Worm (Caenorhabditis elegans) whole organism, L2 larva: ENCODE measurements around the gene F28H6.6.

ENCODE experiments used
- C34F6.9 ChIP-seq: fragments of 150-350 bp; optimal IDR thresholded peaks from 2 replicates; lab custom pipeline; 2014; ENCODE audit warnings: missing biosample characterization, missing genetic modification characterization
- F13H6.1 ChIP-seq: sonication (generic microtip); optimal IDR thresholded peaks from 2 replicates; lab custom pipeline; 2016; ENCODE audit warnings: missing genetic modification characterization, missing compliant biosample characterization
- R02D3.7 ChIP-seq: fragments of 150-350 bp; optimal IDR thresholded peaks from 2 replicates; lab custom pipeline; 2014; ENCODE audit warnings: missing biosample characterization, missing genetic modification characterization
- Y55F3AM.14 ChIP-seq: fragments of 200-800 bp; sonication (Bioruptor generic); optimal IDR thresholded peaks from 2 replicates; lab custom pipeline; 2018; ENCODE audit warnings: mild to moderate bottlenecking, missing genetic modification characterization, missing compliant biosample characterization
- ZK546.5 ChIP-seq: sonication (generic microtip); optimal IDR thresholded peaks from 2 replicates; lab custom pipeline; 2017; ENCODE audit warnings: missing biosample characterization, missing genetic modification characterization
- blmp-1 ChIP-seq: sonication (generic microtip); optimal IDR thresholded peaks from 2 replicates; lab custom pipeline; 2017; ENCODE audit warnings: missing genetic modification characterization, mild to moderate bottlenecking, missing compliant biosample characterization, antibody characterized with exemption, moderate library complexity; ENCODE audit not compliant: insufficient read depth
- ceh-16 ChIP-seq: fragments of 150-350 bp; optimal IDR thresholded peaks from 2 replicates; lab custom pipeline; 2014; ENCODE audit warnings: missing biosample characterization, missing genetic modification characterization
- ceh-82 ChIP-seq: fragments of 150-350 bp; optimal IDR thresholded peaks from 2 replicates; lab custom pipeline; 2014; ENCODE audit warnings: missing biosample characterization, missing genetic modification characterization
- crh-2 ChIP-seq: sonication (generic microtip); optimal IDR thresholded peaks from 2 replicates; lab custom pipeline; 2017; ENCODE audit warnings: missing biosample characterization, missing genetic modification characterization
- dmd-4 ChIP-seq: sonication (generic microtip); optimal IDR thresholded peaks from 2 replicates; lab custom pipeline; 2017; ENCODE audit warnings: missing biosample characterization, missing genetic modification characterization
- egl-27 ChIP-seq: sonication (generic microtip); optimal IDR thresholded peaks from 3 replicates; lab custom pipeline; 2017; ENCODE audit warnings: missing biosample characterization, missing genetic modification reagents, missing genetic modification characterization
- elt-3 ChIP-seq: sonication (generic microtip); optimal IDR thresholded peaks from 2 replicates; lab custom pipeline; 2017; ENCODE audit warnings: missing biosample characterization, missing genetic modification characterization
- fos-1 ChIP-seq: fragments of 150-350 bp; optimal IDR thresholded peaks from 2 replicates; lab custom pipeline; 2014; ENCODE audit warnings: missing biosample characterization, missing genetic modification characterization
- gmeb-1 ChIP-seq: fragments of 150-350 bp; optimal IDR thresholded peaks from 2 replicates; lab custom pipeline; 2014; ENCODE audit warnings: missing biosample characterization, missing genetic modification characterization
- lin-11 ChIP-seq: fragments of 150-350 bp; sonication (generic microtip); optimal IDR thresholded peaks from 2 replicates; lab custom pipeline; 2014; ENCODE audit warnings: missing biosample characterization, missing genetic modification characterization, inconsistent platforms, mixed read lengths
- lin-13 ChIP-seq: fragments of 150-350 bp; optimal IDR thresholded peaks from 2 replicates; lab custom pipeline; 2014; ENCODE audit warnings: missing biosample characterization, missing genetic modification reagents, missing genetic modification characterization
- lin-39 ChIP-seq: fragments of 150-350 bp; optimal IDR thresholded peaks from 2 replicates; lab custom pipeline; 2014; ENCODE audit warnings: missing biosample characterization, missing genetic modification reagents, missing genetic modification characterization
- lsy-2 ChIP-seq, 2 experiments: fragments of 150-350 bp in 1 of 2; sonication (generic microtip) in 1 of 2; optimal IDR thresholded peaks; 2 replicates each; lab custom pipeline; 2014 to 2017; ENCODE audit warnings: missing biosample characterization in 2 of 2, missing genetic modification characterization in 2 of 2
- mab-5 ChIP-seq: fragments of 150-350 bp; optimal IDR thresholded peaks from 2 replicates; lab custom pipeline; 2014; ENCODE audit warnings: missing biosample characterization, missing genetic modification characterization
- mbf-1 ChIP-seq: sonication (generic microtip); optimal IDR thresholded peaks from 2 replicates; lab custom pipeline; 2017; ENCODE audit warnings: missing biosample characterization, missing genetic modification characterization
- mdl-1 ChIP-seq, 2 experiments: fragments of 150-350 bp in 1 of 2; sonication (generic microtip) in 1 of 2; optimal IDR thresholded peaks; 2 replicates each; lab custom pipeline; 2017; ENCODE audit warnings: missing biosample characterization in 2 of 2, missing genetic modification characterization in 2 of 2
- nhr-10 ChIP-seq: sonication (generic microtip); optimal IDR thresholded peaks from 2 replicates; lab custom pipeline; 2017; ENCODE audit warnings: missing biosample characterization, missing genetic modification characterization
- nhr-12 ChIP-seq: fragments of 150-350 bp; optimal IDR thresholded peaks from 2 replicates; lab custom pipeline; 2014; ENCODE audit warnings: missing biosample characterization, missing genetic modification characterization
- nhr-129 ChIP-seq: fragments of 150-350 bp; optimal IDR thresholded peaks from 2 replicates; lab custom pipeline; 2014; ENCODE audit warnings: missing biosample characterization, missing genetic modification characterization
- nhr-21 ChIP-seq: fragments of 150-350 bp; optimal IDR thresholded peaks from 2 replicates; lab custom pipeline; 2014; ENCODE audit warnings: missing biosample characterization, missing genetic modification characterization
- nhr-23 ChIP-seq: fragments of 150-350 bp; optimal IDR thresholded peaks from 2 replicates; lab custom pipeline; 2014; ENCODE audit warnings: missing biosample characterization, missing genetic modification reagents, missing genetic modification characterization
- nhr-237 ChIP-seq: fragments of 150-350 bp; optimal IDR thresholded peaks from 2 replicates; lab custom pipeline; 2014; ENCODE audit warnings: missing biosample characterization, missing genetic modification characterization
- nhr-25 ChIP-seq: fragments of 150-350 bp; sonication (generic microtip); optimal IDR thresholded peaks from 3 replicates; lab custom pipeline; 2014; ENCODE audit warnings: missing biosample characterization, missing genetic modification characterization
- nhr-6 ChIP-seq: fragments of 150-350 bp; optimal IDR thresholded peaks from 2 replicates; lab custom pipeline; 2014; ENCODE audit warnings: missing biosample characterization, missing genetic modification characterization
- nhr-77 ChIP-seq: fragments of 150-350 bp; optimal IDR thresholded peaks from 2 replicates; lab custom pipeline; 2014; ENCODE audit warnings: missing biosample characterization, missing genetic modification characterization
- sem-4 ChIP-seq: fragments of 150-350 bp; optimal IDR thresholded peaks from 2 replicates; lab custom pipeline; 2014; ENCODE audit warnings: missing biosample characterization, missing genetic modification reagents, missing genetic modification characterization
- sma-3 ChIP-seq: sonication (generic microtip); optimal IDR thresholded peaks from 2 replicates; lab custom pipeline; 2016; ENCODE audit warnings: missing genetic modification reagents, missing genetic modification characterization, missing compliant biosample characterization
- sma-9 ChIP-seq, 2 experiments: fragments of 150-350 bp in 1 of 2; sonication (generic microtip) in 1 of 2; optimal IDR thresholded peaks; 2 replicates each; lab custom pipeline; 2014 to 2016; ENCODE audit warnings: missing genetic modification characterization in 2 of 2, mild to moderate bottlenecking in 1 of 2, missing biosample characterization in 1 of 2, missing compliant biosample characterization in 1 of 2, missing genetic modification reagents in 1 of 2, moderate library complexity in 1 of 2
- snpc-4 ChIP-seq: fragments of 150-350 bp; optimal IDR thresholded peaks from 2 replicates; lab custom pipeline; 2014; ENCODE audit warnings: missing biosample characterization, missing genetic modification characterization
- unc-55 ChIP-seq: fragments of 150-350 bp; sonication (generic microtip); optimal IDR thresholded peaks from 3 replicates; lab custom pipeline; 2014; ENCODE audit warnings: missing biosample characterization, missing genetic modification reagents, missing genetic modification characterization
- unc-62 ChIP-seq: fragments of 150-350 bp; optimal IDR thresholded peaks from 2 replicates; lab custom pipeline; 2014; ENCODE audit warnings: missing biosample characterization, missing genetic modification reagents, missing genetic modification characterization
- zag-1 ChIP-seq: fragments of 150-350 bp; optimal IDR thresholded peaks from 2 replicates; lab custom pipeline; 2014; ENCODE audit warnings: missing biosample characterization, missing genetic modification characterization
- ztf-1 ChIP-seq: fragments of 200-800 bp; sonication (Bioruptor generic); conservative IDR thresholded peaks from 2 replicates; pipeline ENCODE4 v1.3.6; 2022; ENCODE audit warnings: missing genetic modification characterization, missing compliant biosample characterization
- ztf-4 ChIP-seq: fragments of 150-350 bp; optimal IDR thresholded peaks from 2 replicates; lab custom pipeline; 2014; ENCODE audit warnings: missing biosample characterization, missing genetic modification characterization

F28H6.6 gene

ce11 chrX:14125870-14126269, at the start of gene F28H6.6:
TSS of gene F28H6.6 (minus strand) at chrX:14125879.
- TF ChIP-seq nhr-237 (tag; lab: Kevin White, UChicago) (no peak), unc-55 (no peak), nhr-23 (tag; lab: Kevin White, UChicago) (no peak), ZK546.5 (tag; lab: Kevin White, UChicago) (no peak), unc-62 (GFP tag; lab: Kevin White, UChicago) (no peak), elt-3 (tag; lab: Kevin White, UChicago) (no peak), gmeb-1 (tag; lab: Kevin White, UChicago) (no peak), lin-13 (no peak), blmp-1 (tag; lab: Kevin White, UChicago) (no peak), nhr-12 (tag; lab: Kevin White, UChicago) (no peak), ceh-16 (no peak), dmd-4 (tag; lab: Kevin White, UChicago) (no peak), ztf-4 (tag; lab: Kevin White, UChicago) (no peak), egl-27 (tag; lab: Kevin White, UChicago) (no peak), nhr-6 (tag; lab: Kevin White, UChicago) (no peak), F13H6.1 (tag; lab: Kevin White, UChicago) (no peak), lsy-2 (tag; optimal IDR thresholded peaks at IDR 0.05; lab: Kevin White, UChicago) (no peak), nhr-10 (tag; lab: Kevin White, UChicago) (no peak), lin-11 (tag; lab: Kevin White, UChicago) (no peak), sem-4 (tag; lab: Kevin White, UChicago) (no peak)

ce11 chrX:14173850-14174249, 48.2 kb upstream of the F28H6.6 start, which contains the start of gene idhb-1:
TSS of gene idhb-1 (minus strand) at chrX:14174063.
- TF ChIP-seq mdl-1 (tag; optimal IDR thresholded peaks at IDR 0.05; lab: Kevin White, UChicago) (peak in 1 of 2 experiments; percentile 22), ceh-82 (tag; lab: Kevin White, UChicago) (no peak), lin-11 (tag; lab: Kevin White, UChicago) (peak; percentile 53), snpc-4 (tag; lab: Kevin White, UChicago) (peak; percentile 23), nhr-21 (tag; lab: Kevin White, UChicago) (peak; percentile 55), fos-1 (peak; percentile 59), F13H6.1 (tag; lab: Kevin White, UChicago) (peak; percentile 79), lin-39 (tag; lab: Kevin White, UChicago) (no peak), lin-13 (peak; percentile 71), sma-9 (GFP tag; optimal IDR thresholded peaks at IDR 0.05; lab: Kevin White, UChicago) (peak; percentile 74), sma-9 (tag; optimal IDR thresholded peaks at IDR 0.05; lab: Kevin White, UChicago) (no peak), mbf-1 (no peak), unc-55 (peak; percentile 67), nhr-10 (tag; lab: Kevin White, UChicago) (no peak), nhr-129 (peak; percentile 78), sem-4 (tag; lab: Kevin White, UChicago) (peak; percentile 39), zag-1 (tag; lab: Kevin White, UChicago) (peak; percentile 31), nhr-237 (tag; lab: Kevin White, UChicago) (no peak), ztf-4 (tag; lab: Kevin White, UChicago) (peak; percentile 19), R02D3.7 (tag; lab: Kevin White, UChicago) (no peak), nhr-25 (peak; percentile 76), nhr-6 (tag; lab: Kevin White, UChicago) (peak; percentile 43), C34F6.9 (tag; lab: Kevin White, UChicago) (peak; percentile 62), blmp-1 (tag; lab: Kevin White, UChicago) (no peak), crh-2 (tag; lab: Kevin White, UChicago) (peak; percentile 73), mab-5 (peak; percentile 80), nhr-77 (tag; lab: Kevin White, UChicago) (no peak), egl-27 (tag; lab: Kevin White, UChicago) (peak; percentile 32), ztf-1 (no peak), nhr-12 (tag; lab: Kevin White, UChicago) (no peak), lsy-2 (tag; optimal IDR thresholded peaks at IDR 0.05; lab: Kevin White, UChicago) (peak; percentile 67 to 78), Y55F3AM.14 (GFP tag; lab: Kevin White, UChicago) (no peak), gmeb-1 (tag; lab: Kevin White, UChicago) (peak; percentile 74), sma-3 (GFP tag; lab: Kevin White, UChicago) (peak; percentile 62)
